Worm (Caenorhabditis elegans) whole organism, L2 larva: ENCODE results near the gene C28D4.8.

Experiments used
- C34F6.9 ChIP-seq: fragments of 150-350 bp; optimal IDR thresholded peaks from 2 replicates; lab custom pipeline; 2014; ENCODE audit warnings: missing biosample characterization, missing genetic modification characterization
- F13H6.1 ChIP-seq: sonication (generic microtip); optimal IDR thresholded peaks from 2 replicates; lab custom pipeline; 2016; ENCODE audit warnings: missing genetic modification characterization, missing compliant biosample characterization
- R02D3.7 ChIP-seq: fragments of 150-350 bp; optimal IDR thresholded peaks from 2 replicates; lab custom pipeline; 2014; ENCODE audit warnings: missing biosample characterization, missing genetic modification characterization
- ZK546.5 ChIP-seq: sonication (generic microtip); optimal IDR thresholded peaks from 2 replicates; lab custom pipeline; 2017; ENCODE audit warnings: missing biosample characterization, missing genetic modification characterization
- alr-1 ChIP-seq: fragments of 150-350 bp; optimal IDR thresholded peaks from 2 replicates; lab custom pipeline; 2014; ENCODE audit warnings: missing biosample characterization, missing genetic modification characterization
- aly-2 ChIP-seq: fragments of 150-350 bp; optimal IDR thresholded peaks from 2 replicates; lab custom pipeline; 2014; ENCODE audit warnings: missing biosample characterization, missing genetic modification characterization
- ama-1 ChIP-seq: fragments of 150-350 bp; optimal IDR thresholded peaks from 2 replicates; lab custom pipeline; 2018; ENCODE audit warnings: inconsistent platforms
- ceh-16 ChIP-seq: fragments of 150-350 bp; optimal IDR thresholded peaks from 2 replicates; lab custom pipeline; 2014; ENCODE audit warnings: missing biosample characterization, missing genetic modification characterization
- crh-2 ChIP-seq: sonication (generic microtip); optimal IDR thresholded peaks from 2 replicates; lab custom pipeline; 2017; ENCODE audit warnings: missing biosample characterization, missing genetic modification characterization
- elt-1 ChIP-seq: fragments of 150-350 bp; optimal IDR thresholded peaks from 2 replicates; lab custom pipeline; 2014; ENCODE audit warnings: missing biosample characterization, missing genetic modification characterization
- fos-1 ChIP-seq: fragments of 150-350 bp; optimal IDR thresholded peaks from 2 replicates; lab custom pipeline; 2014; ENCODE audit warnings: missing biosample characterization, missing genetic modification characterization
- gmeb-1 ChIP-seq: fragments of 150-350 bp; optimal IDR thresholded peaks from 2 replicates; lab custom pipeline; 2014; ENCODE audit warnings: missing biosample characterization, missing genetic modification characterization
- lin-13 ChIP-seq: fragments of 150-350 bp; optimal IDR thresholded peaks from 2 replicates; lab custom pipeline; 2014; ENCODE audit warnings: missing biosample characterization, missing genetic modification reagents, missing genetic modification characterization
- lin-39 ChIP-seq: fragments of 150-350 bp; optimal IDR thresholded peaks from 2 replicates; lab custom pipeline; 2014; ENCODE audit warnings: missing biosample characterization, missing genetic modification reagents, missing genetic modification characterization
- lsy-2 ChIP-seq, 2 experiments: fragments of 150-350 bp in 1 of 2; sonication (generic microtip) in 1 of 2; optimal IDR thresholded peaks; 2 replicates each; lab custom pipeline; 2014 to 2017; ENCODE audit warnings: missing biosample characterization in 2 of 2, missing genetic modification characterization in 2 of 2
- mbf-1 ChIP-seq: sonication (generic microtip); optimal IDR thresholded peaks from 2 replicates; lab custom pipeline; 2017; ENCODE audit warnings: missing biosample characterization, missing genetic modification characterization
- nhr-10 ChIP-seq: sonication (generic microtip); optimal IDR thresholded peaks from 2 replicates; lab custom pipeline; 2017; ENCODE audit warnings: missing biosample characterization, missing genetic modification characterization
- nhr-12 ChIP-seq: fragments of 150-350 bp; optimal IDR thresholded peaks from 2 replicates; lab custom pipeline; 2014; ENCODE audit warnings: missing biosample characterization, missing genetic modification characterization
- nhr-129 ChIP-seq: fragments of 150-350 bp; optimal IDR thresholded peaks from 2 replicates; lab custom pipeline; 2014; ENCODE audit warnings: missing biosample characterization, missing genetic modification characterization
- nhr-21 ChIP-seq: fragments of 150-350 bp; optimal IDR thresholded peaks from 2 replicates; lab custom pipeline; 2014; ENCODE audit warnings: missing biosample characterization, missing genetic modification characterization
- nhr-23 ChIP-seq: fragments of 150-350 bp; optimal IDR thresholded peaks from 2 replicates; lab custom pipeline; 2014; ENCODE audit warnings: missing biosample characterization, missing genetic modification reagents, missing genetic modification characterization
- nhr-237 ChIP-seq: fragments of 150-350 bp; optimal IDR thresholded peaks from 2 replicates; lab custom pipeline; 2014; ENCODE audit warnings: missing biosample characterization, missing genetic modification characterization
- nhr-25 ChIP-seq: fragments of 150-350 bp; sonication (generic microtip); optimal IDR thresholded peaks from 3 replicates; lab custom pipeline; 2014; ENCODE audit warnings: missing biosample characterization, missing genetic modification characterization
- nhr-6 ChIP-seq: fragments of 150-350 bp; optimal IDR thresholded peaks from 2 replicates; lab custom pipeline; 2014; ENCODE audit warnings: missing biosample characterization, missing genetic modification characterization
- nhr-77 ChIP-seq: fragments of 150-350 bp; optimal IDR thresholded peaks from 2 replicates; lab custom pipeline; 2014; ENCODE audit warnings: missing biosample characterization, missing genetic modification characterization
- sem-4 ChIP-seq: fragments of 150-350 bp; optimal IDR thresholded peaks from 2 replicates; lab custom pipeline; 2014; ENCODE audit warnings: missing biosample characterization, missing genetic modification reagents, missing genetic modification characterization
- skn-1 ChIP-seq: sonication (generic microtip); optimal IDR thresholded peaks from 2 replicates; lab custom pipeline; 2017; ENCODE audit warnings: missing biosample characterization, missing genetic modification characterization
- sma-3 ChIP-seq: sonication (generic microtip); optimal IDR thresholded peaks from 2 replicates; lab custom pipeline; 2016; ENCODE audit warnings: missing genetic modification reagents, missing genetic modification characterization, missing compliant biosample characterization
- sma-9 ChIP-seq, 2 experiments: fragments of 150-350 bp in 1 of 2; sonication (generic microtip) in 1 of 2; optimal IDR thresholded peaks; 2 replicates each; lab custom pipeline; 2014 to 2016; ENCODE audit warnings: missing genetic modification characterization in 2 of 2, mild to moderate bottlenecking in 1 of 2, missing biosample characterization in 1 of 2, missing compliant biosample characterization in 1 of 2, missing genetic modification reagents in 1 of 2, moderate library complexity in 1 of 2
- unc-62 ChIP-seq: fragments of 150-350 bp; optimal IDR thresholded peaks from 2 replicates; lab custom pipeline; 2014; ENCODE audit warnings: missing biosample characterization, missing genetic modification reagents, missing genetic modification characterization
- zag-1 ChIP-seq: fragments of 150-350 bp; optimal IDR thresholded peaks from 2 replicates; lab custom pipeline; 2014; ENCODE audit warnings: missing biosample characterization, missing genetic modification characterization
- ztf-1 ChIP-seq: fragments of 200-800 bp; sonication (Bioruptor generic); conservative IDR thresholded peaks from 2 replicates; pipeline ENCODE4 v1.3.6; 2022; ENCODE audit warnings: missing genetic modification characterization, missing compliant biosample characterization
- ztf-11 ChIP-seq: sonication (generic microtip); optimal IDR thresholded peaks from 2 replicates; lab custom pipeline; 2017; ENCODE audit warnings: missing biosample characterization, missing genetic modification characterization
- ztf-4 ChIP-seq: fragments of 150-350 bp; optimal IDR thresholded peaks from 2 replicates; lab custom pipeline; 2014; ENCODE audit warnings: missing biosample characterization, missing genetic modification characterization

The C28D4.8 gene

ce11 chrIV:9748342-9748741 lies at the start of gene C28D4.8:
Gene C28D4.8 (minus strand): TSS chrIV:9748442.
- TF ChIP-seq R02D3.7 (tag; lab: Kevin White, UChicago) = no peak
- TF ChIP-seq lin-39 (tag; lab: Kevin White, UChicago) = no peak
- TF ChIP-seq ztf-1 (GFP tag; lab: Robert Waterston, UW) = no peak
- no peak for TF ChIP-seq nhr-237
- no peak for TF ChIP-seq nhr-6
- TF ChIP-seq nhr-10 (tag; lab: Kevin White, UChicago) = no peak
- no peak for TF ChIP-seq lin-13

DNA sequence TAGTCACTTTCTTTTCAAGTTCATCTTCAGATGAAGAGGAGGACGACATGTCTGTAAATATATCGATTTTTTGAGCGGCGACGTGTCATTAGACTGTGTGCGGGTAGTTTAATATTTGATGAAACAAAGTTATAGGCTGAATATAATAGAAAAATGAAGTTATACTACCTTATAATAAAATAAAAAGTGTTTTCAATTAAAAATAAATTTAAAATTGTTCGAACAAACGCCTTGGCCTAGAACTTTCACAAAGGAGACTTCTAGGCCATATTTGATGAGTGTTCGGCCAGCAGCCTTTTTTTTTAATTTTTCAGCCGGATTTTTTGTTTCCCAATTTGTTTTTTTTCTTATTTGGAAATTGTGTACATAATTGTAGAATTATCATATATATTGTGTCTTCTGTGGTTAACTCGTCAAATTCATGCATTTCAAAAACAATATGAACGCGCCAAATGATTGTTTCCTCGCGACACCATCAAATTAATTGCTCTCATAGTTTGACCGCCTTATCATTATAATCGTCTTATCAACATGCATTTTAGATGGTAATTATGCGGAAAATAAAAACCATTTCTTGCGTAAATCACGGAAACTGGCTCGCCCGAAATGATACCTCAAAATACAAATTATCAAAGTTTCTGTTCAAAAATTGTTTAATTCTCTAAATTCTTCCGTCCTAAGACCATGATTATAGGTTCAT lies 49.2 kb upstream of the C28D4.8 start, which contains the start of gene T13F2.2:
Gene T13F2.2, minus strand, starts transcription at position 51 of the 700 bp plus-strand sequence.
- TF ChIP-seq sma-9 (GFP tag; optimal IDR thresholded peaks at IDR 0.05; lab: Kevin White, UChicago) (peak; percentile 33), sma-9 (tag; optimal IDR thresholded peaks at IDR 0.05; lab: Kevin White, UChicago) (no peak), fos-1 (tag; lab: Kevin White, UChicago) (peak; percentile 51), lsy-2 (tag; optimal IDR thresholded peaks at IDR 0.05; lab: Kevin White, UChicago) (peak in 1 of 2 experiments; percentile 22), F13H6.1 (tag; lab: Kevin White, UChicago) (peak; percentile 12), alr-1 (no peak), ztf-1 (GFP tag; lab: Robert Waterston, UW) (no peak), lin-39 (tag; lab: Kevin White, UChicago) (no peak), nhr-25 (tag; lab: Kevin White, UChicago) (no peak), C34F6.9 (tag; lab: Kevin White, UChicago) (peak; percentile 8), nhr-77 (tag; lab: Kevin White, UChicago) (no peak), unc-62 (GFP tag; lab: Kevin White, UChicago) (no peak), skn-1 (tag; lab: Kevin White, UChicago) (no peak), sem-4 (no peak), ama-1 (lab: Kevin White, UChicago) (no peak), nhr-6 (no peak)

DNA sequence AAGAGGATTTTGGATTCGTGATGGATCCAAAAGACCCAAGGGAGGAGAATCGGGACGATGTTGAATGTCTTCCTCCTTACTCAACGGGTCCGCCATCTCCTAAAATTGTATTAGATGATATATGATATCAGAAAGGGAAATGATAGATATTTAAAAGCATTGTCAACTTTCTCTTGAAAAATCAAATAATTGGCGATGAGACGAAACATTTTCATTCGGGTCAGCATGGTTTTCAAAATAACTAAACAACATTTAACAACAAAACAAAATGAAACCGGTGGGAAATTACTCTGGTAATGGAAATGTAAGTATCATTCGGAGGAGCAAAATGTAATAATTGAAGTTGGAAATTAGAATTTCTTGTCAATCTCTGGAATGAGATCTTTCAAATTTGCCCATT lies 48.3 kb upstream of the C28D4.8 start, which contains the start of gene pis-1:
Gene pis-1, minus strand, starts transcription at position 101 of the 400 bp plus-strand sequence.
- TF ChIP-seq sma-3 = no peak
- TF ChIP-seq nhr-12 (tag; lab: Kevin White, UChicago) = no peak
- TF ChIP-seq ZK546.5 (tag; lab: Kevin White, UChicago) = no peak
- no peak for TF ChIP-seq zag-1 (tag; lab: Kevin White, UChicago)
- TF ChIP-seq nhr-25 (tag; lab: Kevin White, UChicago) = no peak
- TF ChIP-seq ztf-4 (tag; lab: Kevin White, UChicago) = no peak
- TF ChIP-seq nhr-129 (tag; lab: Kevin White, UChicago) = no peak
- TF ChIP-seq ama-1 (lab: Kevin White, UChicago) = no peak
- no peak for TF ChIP-seq lin-13
- no peak for TF ChIP-seq unc-62 (GFP tag; lab: Kevin White, UChicago)
- no peak for TF ChIP-seq nhr-10 (tag; lab: Kevin White, UChicago)
- no peak for TF ChIP-seq nhr-23 (tag; lab: Kevin White, UChicago)
- no peak for TF ChIP-seq sem-4
- no peak for TF ChIP-seq nhr-237
- TF ChIP-seq gmeb-1 (tag; lab: Kevin White, UChicago) = no peak
- TF ChIP-seq crh-2 = no peak
- no peak for TF ChIP-seq ztf-1 (GFP tag; lab: Robert Waterston, UW)
- TF ChIP-seq C34F6.9 (tag; lab: Kevin White, UChicago) = no peak
- TF ChIP-seq mbf-1 = no peak

ce11 chrIV:9795250-9795649 lies 47.0 kb upstream of the C28D4.8 start:
- TF ChIP-seq ztf-11 (tag; lab: Kevin White, UChicago) (no peak), zag-1 (tag; lab: Kevin White, UChicago) (no peak), nhr-237 (no peak), elt-1 (tag; lab: Kevin White, UChicago) (no peak), aly-2 (tag; lab: Kevin White, UChicago) (no peak), nhr-25 (tag; lab: Kevin White, UChicago) (no peak), ceh-16 (tag; lab: Kevin White, UChicago) (no peak)

ce11 chrIV:9790708-9791107 lies 42.5 kb upstream of the C28D4.8 start:
- TF ChIP-seq nhr-21 (tag; lab: Kevin White, UChicago) (peak; percentile 2), nhr-25 (tag; lab: Kevin White, UChicago) (peak; percentile 50), lin-39 (tag; lab: Kevin White, UChicago) (peak; percentile 56), ceh-16 (tag; lab: Kevin White, UChicago) (peak; percentile 78), nhr-6 (no peak)
- TF ChIP-seq, all 48 proteins: peak for 4
